Fruit fly (Drosophila melanogaster) whole organism, embryonic: ENCODE results near the gene Alms1a.
A peak's percentile ranks its signal among the peaks of the same experiment; 100 is the strongest.

Experiments used
- Atf3 ChIP-seq: fragments of 200-800 bp; sonication (Bioruptor generic); optimal IDR thresholded peaks from 3 replicates; lab custom pipeline; 2016; ENCODE audit warnings: missing biosample characterization, missing genetic modification characterization
- Blimp-1 ChIP-seq: fragments of 200-800 bp; sonication (Bioruptor generic); optimal IDR thresholded peaks from 3 replicates; lab custom pipeline; 2018; ENCODE audit warnings: missing biosample characterization, missing genetic modification characterization, mild to moderate bottlenecking, moderate library complexity, missing genetic modification reagents
- CG10209 ChIP-seq: fragments of 200-800 bp; sonication (Bioruptor generic); optimal IDR thresholded peaks from 3 replicates; lab custom pipeline; 2017; ENCODE audit warnings: missing biosample characterization, mild to moderate bottlenecking, missing genetic modification characterization, missing genetic modification reagents
- CG10274 ChIP-seq: fragments of 200-800 bp; sonication (Bioruptor generic); optimal IDR thresholded peaks from 3 replicates; lab custom pipeline; 2017; ENCODE audit warnings: missing biosample characterization, mild to moderate bottlenecking, missing genetic modification characterization
- CG10543 ChIP-seq: fragments of 200-800 bp; sonication (Bioruptor generic); optimal IDR thresholded peaks from 3 replicates; lab custom pipeline; 2017; ENCODE audit warnings: missing biosample characterization, mild to moderate bottlenecking, missing genetic modification characterization, moderate library complexity
- CG1233 ChIP-seq: fragments of 200-800 bp; sonication (Bioruptor generic); optimal IDR thresholded peaks from 4 replicates; lab custom pipeline; 2018; ENCODE audit warnings: missing biosample characterization, mild to moderate bottlenecking, missing genetic modification characterization
- CG13123 ChIP-seq: fragments of 200-800 bp; sonication (Bioruptor generic); optimal IDR thresholded peaks from 2 replicates; lab custom pipeline; 2016; ENCODE audit warnings: missing biosample characterization, missing genetic modification characterization
- CG13624 ChIP-seq: fragments of 200-800 bp; sonication (Bioruptor generic); optimal IDR thresholded peaks from 2 replicates; lab custom pipeline; 2016; ENCODE audit warnings: missing biosample characterization, missing genetic modification characterization
- CG1603 ChIP-seq: fragments of 200-800 bp; sonication (Bioruptor generic); optimal IDR thresholded peaks from 2 replicates; lab custom pipeline; 2019; ENCODE audit warnings: missing biosample characterization, mild to moderate bottlenecking, missing genetic modification characterization, moderate library complexity
- CG1647 ChIP-seq: fragments of 200-800 bp; sonication (Bioruptor generic); optimal IDR thresholded peaks from 3 replicates; lab custom pipeline; 2016; ENCODE audit warnings: missing biosample characterization, missing genetic modification characterization
- CG17359 ChIP-seq: fragments of 200-800 bp; sonication (Bioruptor generic); optimal IDR thresholded peaks from 3 replicates; lab custom pipeline; 2018; ENCODE audit warnings: missing biosample characterization, mild to moderate bottlenecking, missing genetic modification characterization, moderate library complexity
- CG17802 ChIP-seq: fragments of 200-800 bp; sonication (Bioruptor generic); optimal IDR thresholded peaks from 2 replicates; lab custom pipeline; 2018; ENCODE audit warnings: missing biosample characterization, mild to moderate bottlenecking, missing genetic modification characterization, moderate library complexity
- CG17829 ChIP-seq: fragments of 200-800 bp; optimal IDR thresholded peaks from 2 replicates; lab custom pipeline; 2019; ENCODE audit warnings: missing biosample characterization, mild to moderate bottlenecking, missing genetic modification characterization, moderate library complexity
- CG2199 ChIP-seq: fragments of 200-800 bp; sonication (Bioruptor generic); IDR thresholded peaks from 3 replicates; pipeline ENCODE4 v1.3.6; 2022; ENCODE audit warnings: missing biosample characterization, missing genetic modification characterization
- CG31365 ChIP-seq: fragments of 200-800 bp; sonication (Bioruptor generic); optimal IDR thresholded peaks from 2 replicates; lab custom pipeline; 2018; ENCODE audit warnings: missing biosample characterization, mild to moderate bottlenecking, missing genetic modification characterization
- CG42726 ChIP-seq: fragments of 200-800 bp; sonication (Bioruptor generic); IDR thresholded peaks from 2 replicates; pipeline ENCODE4 v1.3.6; 2022; ENCODE audit warnings: missing biosample characterization, missing genetic modification characterization; ENCODE audit not compliant: partially characterized antibody
- CG4404 ChIP-seq: fragments of 200-800 bp; sonication (Bioruptor generic); IDR thresholded peaks from 2 replicates; pipeline ENCODE4 v1.3.6; 2022; ENCODE audit warnings: missing biosample characterization, missing genetic modification characterization
- CG4424 ChIP-seq: fragments of 200-800 bp; sonication (Bioruptor generic); optimal IDR thresholded peaks from 3 replicates; lab custom pipeline; 2016; ENCODE audit warnings: missing biosample characterization, missing genetic modification characterization
- CG4707 ChIP-seq: fragments of 200-800 bp; sonication (Bioruptor generic); optimal IDR thresholded peaks from 2 replicates; lab custom pipeline; 2018; ENCODE audit warnings: missing biosample characterization, mild to moderate bottlenecking, missing genetic modification characterization, moderate library complexity
- CG6683 ChIP-seq: fragments of 200-800 bp; sonication (Bioruptor generic); optimal IDR thresholded peaks from 2 replicates; lab custom pipeline; 2017; ENCODE audit warnings: missing biosample characterization, mild to moderate bottlenecking, missing genetic modification characterization, missing genetic modification reagents
- CG6854 ChIP-seq: fragments of 200-800 bp; sonication (Bioruptor generic); optimal IDR thresholded peaks from 3 replicates; lab custom pipeline; 2017; ENCODE audit warnings: missing biosample characterization, mild to moderate bottlenecking, missing genetic modification characterization
- CG8765 ChIP-seq: fragments of 200-800 bp; sonication (Bioruptor generic); IDR thresholded peaks from 2 replicates; pipeline ENCODE4 v1.3.6; 2022; ENCODE audit warnings: missing biosample characterization, missing genetic modification characterization
- D19A ChIP-seq: fragments of 200-800 bp; optimal IDR thresholded peaks from 3 replicates; lab custom pipeline; 2019; ENCODE audit warnings: missing biosample characterization, mild to moderate bottlenecking, missing genetic modification characterization, moderate library complexity
- D19B ChIP-seq: fragments of 200-800 bp; sonication (Bioruptor generic); optimal IDR thresholded peaks from 2 replicates; lab custom pipeline; 2017; ENCODE audit warnings: missing biosample characterization, mild to moderate bottlenecking, missing genetic modification characterization
- Dek ChIP-seq: fragments of 200-800 bp; sonication (Bioruptor generic); optimal IDR thresholded peaks from 3 replicates; lab custom pipeline; 2019; ENCODE audit warnings: missing biosample characterization, mild to moderate bottlenecking, missing genetic modification characterization, moderate library complexity
- Doc3 ChIP-seq: fragments of 200-800 bp; sonication (Bioruptor generic); IDR thresholded peaks from 3 replicates; pipeline ENCODE4 v1.3.6; 2022; ENCODE audit warnings: missing biosample characterization, missing genetic modification characterization; ENCODE audit not compliant: partially characterized antibody
- Fer2 ChIP-seq: fragments of 200-800 bp; sonication (Bioruptor generic); optimal IDR thresholded peaks from 2 replicates; lab custom pipeline; 2018; ENCODE audit warnings: missing biosample characterization, mild to moderate bottlenecking, missing genetic modification characterization, moderate library complexity
- Fer3 ChIP-seq: fragments of 200-800 bp; sonication (Bioruptor generic); optimal IDR thresholded peaks from 2 replicates; lab custom pipeline; 2018; ENCODE audit warnings: missing biosample characterization, mild to moderate bottlenecking, missing genetic modification characterization, moderate library complexity
- HLH54F ChIP-seq: fragments of 200-800 bp; sonication (Bioruptor generic); optimal IDR thresholded peaks from 3 replicates; lab custom pipeline; 2016; ENCODE audit warnings: missing biosample characterization, missing genetic modification characterization
- HmgZ ChIP-seq: fragments of 200-800 bp; sonication (Bioruptor generic); optimal IDR thresholded peaks from 2 replicates; lab custom pipeline; 2018; ENCODE audit warnings: missing biosample characterization, mild to moderate bottlenecking, missing genetic modification characterization
- Nf-YC ChIP-seq: fragments of 200-800 bp; optimal IDR thresholded peaks from 3 replicates; lab custom pipeline; 2019; ENCODE audit warnings: missing biosample characterization, mild to moderate bottlenecking, missing genetic modification characterization, moderate library complexity
- amos ChIP-seq: fragments of 200-800 bp; sonication (Bioruptor generic); IDR thresholded peaks from 2 replicates; pipeline ENCODE4 v1.3.6; 2022; ENCODE audit warnings: missing biosample characterization, missing genetic modification characterization; ENCODE audit not compliant: partially characterized antibody
- disco-r ChIP-seq: fragments of 200-800 bp; sonication (Bioruptor generic); optimal IDR thresholded peaks from 2 replicates; lab custom pipeline; 2016; ENCODE audit warnings: missing biosample characterization, missing genetic modification characterization
- dysf ChIP-seq: fragments of 200-800 bp; sonication (Bioruptor generic); IDR thresholded peaks from 3 replicates; pipeline ENCODE4 v1.3.6; 2022; ENCODE audit warnings: missing biosample characterization, missing genetic modification characterization
- emc ChIP-seq: fragments of 200-800 bp; sonication (Bioruptor generic); optimal IDR thresholded peaks from 2 replicates; lab custom pipeline; 2016; ENCODE audit warnings: missing biosample characterization, missing genetic modification characterization
- fd3F ChIP-seq: fragments of 200-800 bp; sonication (Bioruptor generic); optimal IDR thresholded peaks from 2 replicates; lab custom pipeline; 2018; ENCODE audit warnings: missing biosample characterization, mild to moderate bottlenecking, missing genetic modification characterization, moderate library complexity
- gem ChIP-seq: fragments of 200-800 bp; sonication (Bioruptor generic); optimal IDR thresholded peaks from 2 replicates; lab custom pipeline; 2019; ENCODE audit warnings: missing biosample characterization, mild to moderate bottlenecking, missing genetic modification characterization, moderate library complexity
- gfzf ChIP-seq: fragments of 200-800 bp; sonication (Bioruptor generic); optimal IDR thresholded peaks from 2 replicates; lab custom pipeline; 2016; ENCODE audit warnings: missing biosample characterization, mild to moderate bottlenecking, missing genetic modification characterization, moderate library complexity
- gsb ChIP-seq: fragments of 200-800 bp; sonication (Bioruptor generic); IDR thresholded peaks from 2 replicates; pipeline ENCODE4 v1.3.6; 2022; ENCODE audit warnings: missing biosample characterization, missing genetic modification characterization
- inv ChIP-seq: fragments of 200-800 bp; sonication (Bioruptor generic); IDR thresholded peaks from 2 replicates; pipeline ENCODE4 v1.3.6; 2022; ENCODE audit warnings: missing biosample characterization, missing genetic modification characterization; ENCODE audit not compliant: partially characterized antibody
- jumu ChIP-seq: fragments of 200-800 bp; sonication (Bioruptor generic); optimal IDR thresholded peaks from 3 replicates; lab custom pipeline; 2016; ENCODE audit warnings: missing biosample characterization, missing genetic modification characterization
- ken ChIP-seq: fragments of 200-800 bp; sonication (Bioruptor generic); IDR thresholded peaks from 3 replicates; pipeline ENCODE4 v1.3.6; 2022; ENCODE audit warnings: missing biosample characterization, missing genetic modification characterization
- lilli ChIP-seq: fragments of 200-800 bp; sonication (Bioruptor generic); optimal IDR thresholded peaks from 3 replicates; lab custom pipeline; 2016; ENCODE audit warnings: missing biosample characterization, missing genetic modification characterization
- lola ChIP-seq, 3 experiments: fragments of >200 bp in 2 of 3; fragments of 200-800 bp in 1 of 3; sonication (Bioruptor generic) in 1 of 3; optimal IDR thresholded peaks; 2 replicates each; lab custom pipeline; 2017 to 2019; ENCODE audit warnings: missing biosample characterization in 3 of 3, missing genetic modification characterization in 3 of 3, mild to moderate bottlenecking in 1 of 3, moderate library complexity in 1 of 3
- pzg ChIP-seq: fragments of 200-800 bp; sonication (Bioruptor generic); optimal IDR thresholded peaks from 3 replicates; lab custom pipeline; 2018; ENCODE audit warnings: missing biosample characterization, mild to moderate bottlenecking, missing genetic modification characterization, moderate library complexity
- sim ChIP-seq: fragments of 200-800 bp; sonication (Bioruptor generic); IDR thresholded peaks from 2 replicates; pipeline ENCODE4 v1.3.6; 2022; ENCODE audit warnings: missing biosample characterization, missing genetic modification characterization
- tup ChIP-seq: fragments of 200-800 bp; sonication (Bioruptor generic); optimal IDR thresholded peaks from 2 replicates; lab custom pipeline; 2016; ENCODE audit warnings: missing biosample characterization, mild to moderate bottlenecking, missing genetic modification characterization, moderate library complexity
- zfh1 ChIP-seq: fragments of 200-800 bp; sonication (Bioruptor generic); IDR thresholded peaks from 3 replicates; pipeline ENCODE4 v1.3.6; 2022; ENCODE audit warnings: missing biosample characterization, missing genetic modification characterization
- zfh2 ChIP-seq: fragments of 200-800 bp; sonication (Bioruptor generic); optimal IDR thresholded peaks from 2 replicates; lab custom pipeline; 2016; ENCODE audit warnings: missing biosample characterization, missing genetic modification characterization

Gene Alms1a

dm6 chrX:4684444-4684924, 48.7 kb upstream of the Alms1a start (continued):
- TF ChIP-seq disco-r (GFP tag; lab: Kevin White, UChicago) (no peak), CG2199 (GFP tag; lab: Robert Waterston, UW) (0 out of 3 replicates have a peak, but pooled peaks have one; percentile 56), CG4424 (peak; percentile 64), fd3F (GFP tag; lab: Kevin White, UChicago) (peak; percentile 82), pzg (GFP tag; lab: Kevin White, UChicago) (peak; percentile 94), Fer2 (tag; lab: Kevin White, UChicago) (peak; percentile 74), sim (GFP tag; lab: Robert Waterston, UW) (peak; percentile 39; the same call in 1 of the 2 replicates), CG13123 (peak; percentile 66), Dek (tag; lab: Kevin White, UChicago) (peak; percentile 76), CG4404 (peak; percentile 86), Fer3 (tag; lab: Kevin White, UChicago) (peak; percentile 83), zfh1 (peak; percentile 91), lilli (peak; percentile 92), inv (GFP tag; lab: Robert Waterston, UW) (peak; percentile 80), CG8765 (GFP tag; lab: Robert Waterston, UW) (peak; percentile 78), CG31365 (tag; lab: Kevin White, UChicago) (peak; percentile 10), CG1233 (GFP tag; lab: Kevin White, UChicago) (peak; percentile 73), ken (peak; percentile 89), CG10274 (GFP tag; lab: Kevin White, UChicago) (peak; percentile 65), lola (GFP tag; optimal IDR thresholded peaks at IDR 0.05; lab: Kevin White, UChicago) (peak in 1 of 3 experiments; percentile 33), CG17802 (tag; lab: Kevin White, UChicago) (peak; percentile 21), CG10209 (peak; percentile 83), emc (peak; percentile 72), CG1603 (tag; lab: Kevin White, UChicago) (peak; percentile 86), D19A (tag; lab: Kevin White, UChicago) (peak; percentile 45), D19B (GFP tag; lab: Kevin White, UChicago) (peak; percentile 41), amos (GFP tag; lab: Robert Waterston, UW) (peak; percentile 85), Nf-YC (peak; percentile 87), HLH54F (GFP tag; lab: Kevin White, UChicago) (peak; percentile 93), gsb (GFP tag; lab: Robert Waterston, UW) (peak; percentile 85), CG4707 (GFP tag; lab: Kevin White, UChicago) (no peak), jumu (GFP tag; lab: Kevin White, UChicago) (peak; percentile 87), CG17829 (tag; lab: Kevin White, UChicago) (peak; percentile 77), HmgZ (tag; lab: Kevin White, UChicago) (peak; percentile 88), CG42726 (GFP tag; lab: Robert Waterston, UW) (peak; percentile 91), CG13624 (peak; percentile 87), tup (GFP tag; lab: Kevin White, UChicago) (peak; percentile 66), CG6683 (GFP tag; lab: Kevin White, UChicago) (peak; percentile 74), CG6854 (GFP tag; lab: Kevin White, UChicago) (peak; percentile 48), Doc3 (GFP tag; lab: Robert Waterston, UW) (peak; percentile 79), Blimp-1 (GFP tag; lab: Kevin White, UChicago) (peak; percentile 50), CG17359 (tag; lab: Kevin White, UChicago) (peak; percentile 74), CG10543 (GFP tag; lab: Kevin White, UChicago) (peak; percentile 91), CG1647 (GFP tag; lab: Kevin White, UChicago) (peak; percentile 82), gfzf (GFP tag; lab: Kevin White, UChicago) (peak; percentile 59), Atf3 (GFP tag; lab: Kevin White, UChicago) (peak; percentile 80), gem (tag; lab: Kevin White, UChicago) (peak; percentile 82), dysf (GFP tag; lab: Robert Waterston, UW) (peak; percentile 91), zfh2 (GFP tag; lab: Kevin White, UChicago) (peak; percentile 92)
